Comparison of ENCODE assay signal across 4 worm cellular contexts in the genomic region with DNA sequence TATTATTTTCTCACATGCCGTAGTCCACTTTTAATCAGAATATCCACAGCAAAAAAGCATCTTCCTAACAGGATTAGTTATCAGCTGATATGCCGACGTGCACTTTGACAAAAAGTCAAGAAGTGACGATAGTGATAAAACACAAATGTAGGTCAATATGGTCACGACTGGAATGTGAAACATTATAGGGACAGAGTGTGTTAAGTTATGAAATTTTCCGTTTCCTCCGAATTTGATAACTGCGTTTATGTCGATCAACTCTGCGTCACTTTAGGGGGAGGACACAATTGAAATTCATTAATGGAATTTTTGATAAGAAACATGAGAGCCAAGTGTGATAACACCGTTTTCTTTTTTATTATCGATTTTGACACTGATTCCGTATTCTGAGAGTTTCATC.
TF ChIP-seq lines count a peak whose summit lies in the region.

aex-4 (plus strand) TSS at position 312 of the 400 bp plus-strand sequence.

TF ChIP-seq in whole organism, L1 larva, 84 proteins besides CTCF, POLR2A, EP300 and RAD21 (continued from another document):
- TF ChIP-seq nhr-12 (tag; optimal IDR thresholded peaks at IDR 0.05; lab: Kevin White, UChicago) (no peak), elt-2 (tag; optimal IDR thresholded peaks at IDR 0.05; lab: Kevin White, UChicago) (peak; percentile 94), lin-35 (GFP tag; optimal IDR thresholded peaks at IDR 0.05; lab: Kevin White, UChicago) (peak in 1 of 2 experiments; percentile 31), swsn-7 (tag; optimal IDR thresholded peaks at IDR 0.05; lab: Kevin White, UChicago) (no peak), lsy-2 (tag; optimal IDR thresholded peaks at IDR 0.05; lab: Kevin White, UChicago) (no peak), ceh-88 (GFP tag; IDR thresholded peaks at IDR 0.05; lab: Robert Waterston, UW) (no peak), egl-13 (tag; optimal IDR thresholded peaks at IDR 0.05; lab: Kevin White, UChicago) (peak; percentile 34), jun-1 (tag; optimal IDR thresholded peaks at IDR 0.05; lab: Kevin White, UChicago) (no peak), lin-14 (GFP tag; optimal IDR thresholded peaks at IDR 0.05; lab: Kevin White, UChicago) (peak; percentile 19), fkh-8 (tag; optimal IDR thresholded peaks at IDR 0.05; lab: Kevin White, UChicago) (peak; percentile 4), C16A3.4 (tag; optimal IDR thresholded peaks at IDR 0.05; lab: Kevin White, UChicago) (no peak), pqm-1 (tag; optimal IDR thresholded peaks at IDR 0.05; lab: Kevin White, UChicago) (peak; percentile 69), mab-9 (GFP tag; IDR thresholded peaks at IDR 0.05; lab: Robert Waterston, UW) (no peak), sptf-1 (tag; optimal IDR thresholded peaks at IDR 0.05; lab: Kevin White, UChicago) (no peak)

TF ChIP-seq in whole organism, L2 larva, 48 proteins besides CTCF, POLR2A, EP300 and RAD21 (continued from another document):
- TF ChIP-seq crh-2 (tag; optimal IDR thresholded peaks at IDR 0.05; lab: Kevin White, UChicago) (peak; percentile 64), egl-27 (tag; optimal IDR thresholded peaks at IDR 0.05; lab: Kevin White, UChicago) (no peak), nhr-129 (tag; optimal IDR thresholded peaks at IDR 0.05; lab: Kevin White, UChicago) (peak; percentile 23), snpc-4 (tag; optimal IDR thresholded peaks at IDR 0.05; lab: Kevin White, UChicago) (no peak)

TF ChIP-seq in whole organism, L4 larva, 104 proteins besides CTCF, POLR2A, EP300 and RAD21 (continued from another document):
- TF ChIP-seq nhr-25 (tag; optimal IDR thresholded peaks at IDR 0.05; lab: Kevin White, UChicago; ENCODE audit: borderline replicate concordance, insufficient read depth): no peak
- peak; percentile 98 for TF ChIP-seq pqm-1 (tag; optimal IDR thresholded peaks at IDR 0.05; lab: Kevin White, UChicago)
- TF ChIP-seq attf-4 (tag; optimal IDR thresholded peaks at IDR 0.05; lab: Kevin White, UChicago): no peak
- peak; percentile 54 for TF ChIP-seq nhr-48 (tag; optimal IDR thresholded peaks at IDR 0.05; lab: Kevin White, UChicago)
- TF ChIP-seq gei-8 (GFP tag; optimal IDR thresholded peaks at IDR 0.05; lab: Kevin White, UChicago): no peak
- TF ChIP-seq T20F7.1 (GFP tag; optimal IDR thresholded peaks at IDR 0.05; lab: Kevin White, UChicago): peak; percentile 6
- TF ChIP-seq lin-39 (tag; optimal IDR thresholded peaks at IDR 0.05; lab: Kevin White, UChicago): no peak
- TF ChIP-seq php-3 (GFP tag; IDR thresholded peaks at IDR 0.05; lab: Robert Waterston, UW): peak; percentile 75
- TF ChIP-seq nhr-42 (GFP tag; IDR thresholded peaks at IDR 0.05; lab: Robert Waterston, UW): no peak
- no peak for TF ChIP-seq ceh-82 (tag; optimal IDR thresholded peaks at IDR 0.05; lab: Kevin White, UChicago)
- no peak for TF ChIP-seq jun-1 (tag; optimal IDR thresholded peaks at IDR 0.05; lab: Kevin White, UChicago)
- TF ChIP-seq daf-16 (GFP tag; optimal IDR thresholded peaks at IDR 0.05; lab: Kevin White, UChicago): no peak
- TF ChIP-seq daf-16 (tag; optimal IDR thresholded peaks at IDR 0.05; lab: Kevin White, UChicago): peak; percentile 89
- no peak for TF ChIP-seq F26F4.8 (GFP tag; conservative IDR thresholded peaks at IDR 0.05; lab: Robert Waterston, UW)
- TF ChIP-seq tra-1 (GFP tag; IDR thresholded peaks at IDR 0.05; lab: Robert Waterston, UW): peak; percentile 58
- no peak for TF ChIP-seq ZK337.2 (GFP tag; IDR thresholded peaks at IDR 0.05; lab: Robert Waterston, UW)
- TF ChIP-seq lsy-2 (tag; optimal IDR thresholded peaks at IDR 0.05; lab: Kevin White, UChicago): no peak
- no peak for TF ChIP-seq ztf-7 (tag; optimal IDR thresholded peaks at IDR 0.05; lab: Kevin White, UChicago)
- TF ChIP-seq ceh-44 (GFP tag; IDR thresholded peaks at IDR 0.05; lab: Robert Waterston, UW): no peak
- no peak for TF ChIP-seq unc-62 (GFP tag; optimal IDR thresholded peaks at IDR 0.05 in 1 of 2; lab: Kevin White, UChicago)
- no peak for TF ChIP-seq unc-62 (tag; optimal IDR thresholded peaks at IDR 0.05; lab: Kevin White, UChicago)
- TF ChIP-seq spr-1 (tag; optimal IDR thresholded peaks at IDR 0.05; lab: Kevin White, UChicago): no peak
- no peak for TF ChIP-seq daf-8 (GFP tag; IDR thresholded peaks at IDR 0.05; lab: Robert Waterston, UW)
- TF ChIP-seq dmd-8 (GFP tag; IDR thresholded peaks at IDR 0.05; lab: Robert Waterston, UW): no peak
- peak; percentile 35 for TF ChIP-seq hlh-30 (tag; optimal IDR thresholded peaks at IDR 0.05; lab: Kevin White, UChicago; ENCODE audit: insufficient read depth)

TF ChIP-seq in whole organism, young adult, 124 proteins besides CTCF, POLR2A, EP300 and RAD21 (continued from another document):
- TF ChIP-seq nhr-27 (tag; optimal IDR thresholded peaks at IDR 0.05; lab: Kevin White, UChicago): no peak
- TF ChIP-seq sea-2 (GFP tag; IDR thresholded peaks at IDR 0.05; lab: Robert Waterston, UW): no peak
- TF ChIP-seq B0035.1 (tag; optimal IDR thresholded peaks at IDR 0.05; lab: Kevin White, UChicago): no peak
- no peak for TF ChIP-seq C06A6.2 (GFP tag; conservative IDR thresholded peaks at IDR 0.05; lab: Robert Waterston, UW)
- no peak for TF ChIP-seq fkh-3 (tag; optimal IDR thresholded peaks at IDR 0.05; lab: Kevin White, UChicago)
- no peak for TF ChIP-seq chd-7 (tag; optimal IDR thresholded peaks at IDR 0.05; lab: Kevin White, UChicago)
- no peak for TF ChIP-seq F33H1.4 (GFP tag; IDR thresholded peaks at IDR 0.05; lab: Robert Waterston, UW)
- no peak for TF ChIP-seq cebp-2 (GFP tag; IDR thresholded peaks at IDR 0.05; lab: Robert Waterston, UW)
- TF ChIP-seq D2030.7 (GFP tag; IDR thresholded peaks at IDR 0.05; lab: Robert Waterston, UW): no peak
- no peak for TF ChIP-seq F23B12.7 (tag; optimal IDR thresholded peaks at IDR 0.05; lab: Kevin White, UChicago; ENCODE audit: insufficient read depth)
- no peak for TF ChIP-seq nhr-120 (GFP tag; IDR thresholded peaks at IDR 0.05; lab: Robert Waterston, UW)
- TF ChIP-seq die-1 (tag; optimal IDR thresholded peaks at IDR 0.05; lab: Kevin White, UChicago): no peak
- no peak for TF ChIP-seq ztf-26 (tag; optimal IDR thresholded peaks at IDR 0.05; lab: Kevin White, UChicago)
- no peak for TF ChIP-seq Y67H2A.10 (GFP tag; conservative IDR thresholded peaks at IDR 0.05; lab: Robert Waterston, UW)
- TF ChIP-seq Y56A3A.18 (GFP tag; IDR thresholded peaks at IDR 0.05; lab: Robert Waterston, UW): 0 out of 2 replicates have a peak, but pooled peaks have one; percentile 34
- no peak for TF ChIP-seq him-1 (tag; optimal IDR thresholded peaks at IDR 0.05; lab: Kevin White, UChicago)
- no peak for TF ChIP-seq Y53F4B.3 (GFP tag; IDR thresholded peaks at IDR 0.05; lab: Robert Waterston, UW)
- TF ChIP-seq cebp-1 (GFP tag; IDR thresholded peaks at IDR 0.05; lab: Robert Waterston, UW): peak; percentile 66
- no peak for TF ChIP-seq cebp-1 (tag; optimal IDR thresholded peaks at IDR 0.05; lab: Kevin White, UChicago)
- peak; percentile 66; the same call in 1 of the 2 replicates for TF ChIP-seq egl-44 (GFP tag; IDR thresholded peaks at IDR 0.05; lab: Robert Waterston, UW)
- TF ChIP-seq ztf-18 (tag; optimal IDR thresholded peaks at IDR 0.05; lab: Kevin White, UChicago): no peak
- no peak for TF ChIP-seq mcd-1 (GFP tag; IDR thresholded peaks at IDR 0.05; lab: Robert Waterston, UW)
- no peak for TF ChIP-seq egrh-3 (GFP tag; IDR thresholded peaks at IDR 0.05; lab: Robert Waterston, UW)
- TF ChIP-seq attf-3 (GFP tag; conservative IDR thresholded peaks at IDR 0.05; lab: Robert Waterston, UW): no peak
- TF ChIP-seq tlf-1 (GFP tag; optimal IDR thresholded peaks at IDR 0.05; lab: Kevin White, UChicago): no peak
- TF ChIP-seq nhr-80 (tag; optimal IDR thresholded peaks at IDR 0.05; lab: Kevin White, UChicago): peak; percentile 96
- no peak for TF ChIP-seq unc-62 (GFP tag; optimal IDR thresholded peaks at IDR 0.05; lab: Kevin White, UChicago)
- TF ChIP-seq ztf-22 (GFP tag; optimal IDR thresholded peaks at IDR 0.05; lab: Kevin White, UChicago): no peak
- peak; percentile 42; the same call in 1 of the 2 replicates for TF ChIP-seq dox-1 (GFP tag; IDR thresholded peaks at IDR 0.05; lab: Robert Waterston, UW)
- TF ChIP-seq ama-1 (optimal IDR thresholded peaks at IDR 0.05; lab: Kevin White, UChicago): no peak
- no peak for TF ChIP-seq ama-1 (GFP tag; optimal IDR thresholded peaks at IDR 0.05; lab: Kevin White, UChicago)
- no peak for TF ChIP-seq madf-6 (GFP tag; IDR thresholded peaks at IDR 0.05; lab: Robert Waterston, UW)
TF ChIP-seq in whole organism, young adult: peak in this region for 8.
